Fruit fly (Drosophila melanogaster): ENCODE data around the gene Trc8.

Trc8 gene

dm6 chr3R:29549945-29550344, 46.3 kb upstream of the Trc8 start (continued):
- TF ChIP-seq CG16815 (GFP tag; optimal IDR thresholded peaks at IDR 0.05) (peak; percentile 17), ash1 (GFP tag; optimal IDR thresholded peaks at IDR 0.05) (no peak), gem (tag; optimal IDR thresholded peaks at IDR 0.05) (peak; percentile 16), sens-2 (GFP tag; IDR thresholded peaks at IDR 0.05) (0 out of 2 replicates have a peak, but pooled peaks have one; percentile 18), dmrt11E (tag; optimal IDR thresholded peaks at IDR 0.05) (peak; percentile 68), Trl (optimal IDR thresholded peaks at IDR 0.05) (no peak), Trl (GFP tag; optimal IDR thresholded peaks at IDR 0.05) (peak; percentile 19), CG2712 (tag; optimal IDR thresholded peaks at IDR 0.05) (peak; percentile 33), CG9727 (GFP tag; optimal IDR thresholded peaks at IDR 0.05) (peak; percentile 26), CG4424 (GFP tag; optimal IDR thresholded peaks at IDR 0.05) (peak; percentile 19), CG3407 (GFP tag; optimal IDR thresholded peaks at IDR 0.05) (no peak), zen (tag; optimal IDR thresholded peaks at IDR 0.05) (peak; percentile 56), CG4404 (GFP tag; IDR thresholded peaks at IDR 0.05) (peak; percentile 25; the same call in 1 of the 2 replicates), CG3995 (GFP tag; optimal IDR thresholded peaks at IDR 0.05) (no peak), CG17829 (tag; optimal IDR thresholded peaks at IDR 0.05) (peak; percentile 10), prd (optimal IDR thresholded peaks at IDR 0.05) (no peak), prd (GFP tag; IDR thresholded peaks at IDR 0.05) (peak; percentile 65), CG10366 (GFP tag; IDR thresholded peaks at IDR 0.05) (no peak), CG14710 (tag; optimal IDR thresholded peaks at IDR 0.05) (peak; percentile 1), Usf (GFP tag; optimal IDR thresholded peaks at IDR 0.05) (peak; percentile 9), CG13123 (GFP tag; optimal IDR thresholded peaks at IDR 0.05) (no peak), pho (GFP tag; optimal IDR thresholded peaks at IDR 0.05) (no peak), CG14667 (GFP tag; IDR thresholded peaks at IDR 0.05) (no peak), chif (GFP tag; optimal IDR thresholded peaks at IDR 0.05) (peak in 1 of 2 experiments; percentile 45), Dfd (GFP tag; optimal IDR thresholded peaks at IDR 0.05) (no peak), row (GFP tag; IDR thresholded peaks at IDR 0.05) (peak; percentile 23; the same call in 2 of the 3 replicates), sens (GFP tag) (peak; percentile 75), az2 (GFP tag; optimal IDR thresholded peaks at IDR 0.05) (peak; percentile 14), gce (GFP tag; IDR thresholded peaks at IDR 0.05) (no peak), sim (GFP tag; IDR thresholded peaks at IDR 0.05) (no peak), CG10959 (GFP tag; IDR thresholded peaks at IDR 0.05) (peak; percentile 45; the same call in 1 of the 2 replicates), Fer1 (GFP tag; optimal IDR thresholded peaks at IDR 0.05) (no peak), CG12391 (tag; optimal IDR thresholded peaks at IDR 0.05) (peak; percentile 11), bbx (GFP tag; IDR thresholded peaks at IDR 0.05; ENCODE audit: partially characterized antibody) (no peak), CG18262 (tag; optimal IDR thresholded peaks at IDR 0.05) (peak; percentile 16)

dm6 chr3R:29549157-29549556, 45.6 kb upstream of the Trc8 start:
- TF ChIP-seq prd (optimal IDR thresholded peaks at IDR 0.05) (no peak), prd (GFP tag; IDR thresholded peaks at IDR 0.05) (0 out of 3 replicates have a peak, but pooled peaks have one; percentile 1), Dll (GFP tag; IDR thresholded peaks at IDR 0.05; ENCODE audit: partially characterized antibody) (no peak), CG11085 (GFP tag; IDR thresholded peaks at IDR 0.05) (no peak), Ravus (GFP tag; IDR thresholded peaks at IDR 0.05) (no peak), emc (GFP tag; optimal IDR thresholded peaks at IDR 0.05) (no peak), CG13424 (tag; optimal IDR thresholded peaks at IDR 0.05) (no peak), CG2712 (tag; optimal IDR thresholded peaks at IDR 0.05) (no peak), sens-2 (GFP tag; IDR thresholded peaks at IDR 0.05) (no peak), gsb (GFP tag; IDR thresholded peaks at IDR 0.05) (no peak), CG10431 (GFP tag; optimal IDR thresholded peaks at IDR 0.05) (no peak), pita (GFP tag; optimal IDR thresholded peaks at IDR 0.05) (no peak), NC2β (GFP tag; optimal IDR thresholded peaks at IDR 0.05) (no peak), fd96Cb (tag; optimal IDR thresholded peaks at IDR 0.05) (no peak), caup (GFP tag; optimal IDR thresholded peaks at IDR 0.05; ENCODE audit: severe bottlenecking) (no peak), D19A (tag; optimal IDR thresholded peaks at IDR 0.05) (peak; percentile 90), HLH54F (GFP tag; optimal IDR thresholded peaks at IDR 0.05) (no peak), hb (GFP tag; IDR thresholded peaks at IDR 0.05; ENCODE audit: partially characterized antibody) (no peak)
